Worm (Caenorhabditis elegans) whole organism, L4 larva: Measurements from ENCODE around the gene C29F5.1.

Experiments
- dve-1 ChIP-seq: sonication (generic microtip); optimal IDR thresholded peaks from 2 replicates; lab custom pipeline; 2017; ENCODE audit warnings: antibody characterized with exemption, mild to moderate bottlenecking, missing genetic modification characterization, missing compliant biosample characterization; ENCODE audit not compliant: insufficient read depth
- lin-39 ChIP-seq: fragments of 150-350 bp; optimal IDR thresholded peaks from 2 replicates; lab custom pipeline; 2014; ENCODE audit warnings: missing biosample characterization, missing genetic modification reagents, missing genetic modification characterization
- nhr-28 ChIP-seq: fragments of 150-350 bp; optimal IDR thresholded peaks from 2 replicates; lab custom pipeline; 2014; ENCODE audit warnings: missing biosample characterization, missing genetic modification characterization
- pha-4 ChIP-seq, 2 experiments: fragments of 150-350 bp in 1 of 2; fragments of 200-800 bp in 1 of 2; sonication (Bioruptor generic) in 1 of 2; IDR thresholded peaks in 1 of 2; optimal IDR thresholded peaks in 1 of 2; 2 replicates each; pipeline versions ENCODE4 v1.3.6 to Lab custom; 2014 to 2022; ENCODE audit warnings: missing genetic modification characterization in 2 of 2, missing genetic modification reagents in 2 of 2, missing biosample characterization in 1 of 2, missing compliant biosample characterization in 1 of 2

ce11 chrII:6309198-6309597 lies 5.9 kb downstream of the C29F5.1 start, which contains the start of gene glb-10:
- no peak for TF ChIP-seq nhr-28 (tag; lab: Kevin White, UChicago)
- TF ChIP-seq lin-39 (tag; lab: Kevin White, UChicago) = no peak
- TF ChIP-seq dve-1 (tag; lab: Kevin White, UChicago) = no peak
- no peak for TF ChIP-seq pha-4 (GFP tag; IDR thresholded peaks at IDR 0.05; lab: Robert Waterston, UW)
- no peak for TF ChIP-seq pha-4 (tag; optimal IDR thresholded peaks at IDR 0.05; lab: Kevin White, UChicago)
